Fruit fly (Drosophila melanogaster) whole organism: ENCODE data around the gene CG15365.

ENCODE experiments used
- CG8478 ChIP-seq: fragments of >200 bp; optimal IDR thresholded peaks from 2 replicates; lab custom pipeline; 2018; ENCODE audit warnings: inconsistent platforms
- Dll ChIP-seq: fragments of >200 bp; optimal IDR thresholded peaks from 2 replicates; lab custom pipeline; 2017
- EcR ChIP-seq, 2 experiments: fragments of >200 bp; optimal IDR thresholded peaks; 2 replicates each; lab custom pipeline; 2017; ENCODE audit warnings: missing biosample characterization in 2 of 2, missing genetic modification characterization in 2 of 2, missing genetic modification reagents in 2 of 2
- pan ChIP-seq: fragments of >200 bp; optimal IDR thresholded peaks from 2 replicates; lab custom pipeline; 2017
- psq ChIP-seq: fragments of >200 bp; optimal IDR thresholded peaks from 2 replicates; lab custom pipeline; 2017
- usp ChIP-seq: fragments of >200 bp; optimal IDR thresholded peaks from 2 replicates; lab custom pipeline; 2017; ENCODE audit warnings: missing biosample characterization, missing genetic modification characterization, mixed read lengths

CG15365 gene

DNA sequence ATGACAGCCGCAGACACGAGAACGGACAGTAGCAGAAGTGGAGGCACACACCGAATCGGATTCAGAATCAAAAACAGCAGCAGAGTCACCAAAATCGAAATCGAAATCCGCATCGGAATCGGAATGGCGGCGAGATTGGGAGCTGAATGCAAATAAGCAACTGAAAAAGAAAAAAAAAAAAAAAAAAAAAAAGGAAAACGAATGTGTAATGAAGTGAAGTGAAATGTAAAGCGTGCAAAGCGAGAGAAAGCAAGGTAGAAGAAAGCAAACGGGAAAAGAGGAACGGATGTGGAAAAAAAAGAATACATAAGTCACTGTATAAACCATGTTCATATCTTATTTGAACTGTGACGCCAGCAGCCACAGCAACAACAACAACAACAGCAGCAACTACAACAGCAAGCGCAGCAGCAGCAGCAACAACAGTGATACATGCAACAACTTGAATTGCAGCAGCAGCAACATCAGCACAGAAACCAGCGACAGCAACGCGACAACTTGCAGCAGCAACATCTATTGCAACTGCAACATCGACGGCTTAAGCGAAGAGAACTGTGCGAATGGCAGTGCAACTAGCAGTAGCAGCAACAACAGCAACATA is 54.3 kb downstream of the CG15365 start:
- TF ChIP-seq EcR (GFP tag; optimal IDR thresholded peaks at IDR 0.05; lab: Kevin White, UChicago) (no peak), psq (lab: Kevin White, UChicago) (no peak), usp (GFP tag; lab: Kevin White, UChicago) (no peak), CG8478 (lab: Kevin White, UChicago) (no peak), Dll (lab: Kevin White, UChicago) (no peak), pan (lab: Kevin White, UChicago) (no peak)

DNA sequence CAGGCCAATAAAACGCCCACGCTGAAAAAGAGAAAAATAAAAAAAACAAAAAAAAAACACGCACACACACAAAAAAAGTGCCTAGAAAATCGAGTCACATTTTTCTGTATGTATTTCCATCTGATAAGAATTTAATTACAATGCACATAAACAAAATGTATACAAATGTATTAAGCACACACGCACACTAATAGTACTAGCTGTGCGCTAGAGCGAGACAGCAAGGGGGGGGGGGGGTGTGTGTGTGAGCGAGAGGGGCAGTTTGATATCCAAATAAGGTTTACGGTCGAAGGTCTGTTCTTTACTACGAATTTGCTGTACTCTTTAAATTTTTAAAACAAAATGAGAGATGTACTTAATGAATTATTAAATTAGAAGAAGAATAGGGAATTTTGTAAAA is 55.1 kb downstream of the CG15365 start:
- TF ChIP-seq CG8478 (lab: Kevin White, UChicago) (no peak), usp (GFP tag; lab: Kevin White, UChicago) (no peak), Dll (lab: Kevin White, UChicago) (no peak), pan (lab: Kevin White, UChicago) (no peak), EcR (GFP tag; optimal IDR thresholded peaks at IDR 0.05; lab: Kevin White, UChicago) (no peak), psq (lab: Kevin White, UChicago) (no peak)

DNA sequence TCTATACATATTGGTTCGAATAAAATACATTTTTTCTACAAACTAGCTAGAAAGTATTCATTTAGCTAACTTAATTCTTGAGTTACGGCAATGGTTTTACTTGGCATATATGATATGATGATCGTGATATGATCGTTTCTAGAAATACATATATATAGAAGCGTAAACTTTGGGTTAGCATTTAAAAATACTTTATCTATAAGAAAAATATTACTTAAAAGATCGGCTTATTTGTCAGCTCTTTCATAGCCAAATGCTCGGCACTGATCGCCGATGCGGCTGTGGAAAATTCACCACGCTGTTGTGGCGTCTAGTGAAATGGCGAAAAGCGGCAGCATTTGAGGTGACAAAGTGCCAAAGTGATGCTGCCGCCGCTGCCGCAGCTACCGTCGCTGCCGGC is 60.6 kb downstream of the CG15365 start:
- no peak for TF ChIP-seq pan (lab: Kevin White, UChicago)
- no peak for TF ChIP-seq CG8478 (lab: Kevin White, UChicago)
- no peak for TF ChIP-seq usp (GFP tag; lab: Kevin White, UChicago)
- TF ChIP-seq psq (lab: Kevin White, UChicago) = no peak
- TF ChIP-seq Dll (lab: Kevin White, UChicago) = no peak
- no peak for TF ChIP-seq EcR (GFP tag; optimal IDR thresholded peaks at IDR 0.05; lab: Kevin White, UChicago)
